Worm (Caenorhabditis elegans) whole organism, early embryonic: ENCODE results near the gene C08A9.10.

ENCODE experiments used
- B0310.2 ChIP-seq: sonication (generic microtip); optimal IDR thresholded peaks from 2 replicates; lab custom pipeline; 2016; ENCODE audit warnings: mild to moderate bottlenecking, missing genetic modification characterization, missing compliant biosample characterization
- F13C5.2 ChIP-seq: sonication (generic microtip); optimal IDR thresholded peaks from 2 replicates; lab custom pipeline; 2017; ENCODE audit warnings: mild to moderate bottlenecking, missing genetic modification characterization, inconsistent platforms, missing compliant biosample characterization
- aly-1 ChIP-seq: sonication (generic microtip); optimal IDR thresholded peaks from 2 replicates; lab custom pipeline; 2016; ENCODE audit warnings: missing genetic modification characterization, missing compliant biosample characterization
- ama-1 ChIP-seq: fragments of 150-350 bp; optimal IDR thresholded peaks from 2 replicates; lab custom pipeline; 2014
- ceh-13 ChIP-seq: fragments of 200-800 bp; sonication (Bioruptor generic); optimal IDR thresholded peaks from 2 replicates; lab custom pipeline; 2018; ENCODE audit warnings: mild to moderate bottlenecking, missing genetic modification characterization, missing compliant biosample characterization
- ceh-36 ChIP-seq: sonication (generic microtip); optimal IDR thresholded peaks from 2 replicates; lab custom pipeline; 2016; ENCODE audit warnings: missing genetic modification characterization, inconsistent platforms, missing compliant biosample characterization
- ets-7 ChIP-seq: sonication (generic microtip); optimal IDR thresholded peaks from 2 replicates; lab custom pipeline; 2016; ENCODE audit warnings: missing genotype, missing genetic modification characterization, missing compliant biosample characterization
- flt-1 ChIP-seq: fragments of 200-800 bp; sonication (Bioruptor generic); IDR thresholded peaks from 2 replicates; pipeline ENCODE4 v1.3.6; 2022; ENCODE audit warnings: missing genetic modification characterization, missing compliant biosample characterization
- hmbx-1 ChIP-seq: sonication (generic microtip); optimal IDR thresholded peaks from 2 replicates; lab custom pipeline; 2016; ENCODE audit warnings: mild to moderate bottlenecking, missing genetic modification characterization, missing compliant biosample characterization
- hmg-4 ChIP-seq: fragments of 200-800 bp; sonication (Bioruptor generic); optimal IDR thresholded peaks from 2 replicates; lab custom pipeline; 2018; ENCODE audit warnings: mild to moderate bottlenecking, missing genetic modification characterization, missing compliant biosample characterization
- hnd-1 ChIP-seq: sonication (generic microtip); optimal IDR thresholded peaks from 2 replicates; lab custom pipeline; 2016; ENCODE audit warnings: missing genetic modification characterization, missing compliant biosample characterization
- pes-1 ChIP-seq: fragments of 200-800 bp; sonication (Bioruptor generic); IDR thresholded peaks from 2 replicates; pipeline ENCODE4 v1.3.6; 2022; ENCODE audit warnings: missing genetic modification reagents, missing genetic modification characterization, missing compliant biosample characterization
- scrt-1 ChIP-seq: fragments of 200-800 bp; sonication (Bioruptor generic); IDR thresholded peaks from 2 replicates; pipeline ENCODE4 v1.3.6; 2022; ENCODE audit warnings: missing genetic modification characterization, missing compliant biosample characterization
- sea-1 ChIP-seq: fragments of 200-800 bp; sonication (Bioruptor generic); conservative IDR thresholded peaks from 2 replicates; pipeline ENCODE4 v1.3.6; 2022; ENCODE audit warnings: missing genetic modification characterization, missing compliant biosample characterization
- tbx-11 ChIP-seq: fragments of 200-800 bp; sonication (Bioruptor generic); IDR thresholded peaks from 2 replicates; pipeline ENCODE4 v1.3.6; 2022; ENCODE audit warnings: missing genetic modification characterization, missing compliant biosample characterization
- tbx-37 ChIP-seq: fragments of 200-800 bp; sonication (Bioruptor generic); conservative IDR thresholded peaks from 2 replicates; pipeline ENCODE4 v1.3.6; 2022; ENCODE audit warnings: missing genetic modification reagents, missing genetic modification characterization, missing compliant biosample characterization
- tra-4 ChIP-seq: sonication (generic microtip); optimal IDR thresholded peaks from 2 replicates; lab custom pipeline; 2017; ENCODE audit warnings: missing genetic modification characterization, missing compliant biosample characterization

Gene C08A9.10

DNA sequence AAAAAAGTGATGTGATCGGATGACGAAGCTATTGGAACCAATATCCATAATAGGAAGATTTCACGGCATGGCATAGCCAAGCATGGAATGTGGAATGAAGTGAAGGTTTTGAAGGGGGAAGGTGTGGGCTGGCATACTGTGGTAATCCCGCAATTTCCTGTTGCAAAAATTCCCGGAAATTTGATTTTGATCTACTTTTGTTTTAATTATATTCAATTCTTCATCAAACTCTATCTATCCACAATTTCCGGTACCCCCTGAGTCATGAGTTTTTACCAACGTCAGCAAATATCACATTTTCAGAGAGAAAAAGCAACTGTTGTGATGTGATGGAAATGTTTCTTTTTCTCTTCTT lies 25.5 kb upstream of the C08A9.10 start, which contains the start of gene gcy-11:
TSS of gene gcy-11 (minus strand) at position 101 of the 355 bp plus-strand sequence.
- TF ChIP-seq tra-4 (tag; lab: Kevin White, UChicago) (no peak), B0310.2 (tag; lab: Kevin White, UChicago) (no peak), F13C5.2 (no peak), hmg-4 (GFP tag; lab: Kevin White, UChicago) (no peak), aly-1 (tag; lab: Kevin White, UChicago) (no peak), ets-7 (tag; lab: Kevin White, UChicago) (no peak), ceh-36 (tag; lab: Kevin White, UChicago) (no peak), sea-1 (GFP tag; lab: Robert Waterston, UW) (no peak)

ce11 chrX:17055836-17056783 lies 24.9 kb upstream of the C08A9.10 start:
- TF ChIP-seq sea-1 (GFP tag; lab: Robert Waterston, UW) = no peak
- no peak for TF ChIP-seq pes-1 (GFP tag; lab: Robert Waterston, UW)
- no peak for TF ChIP-seq ceh-13 (GFP tag; lab: Kevin White, UChicago)
- no peak for TF ChIP-seq ceh-36 (tag; lab: Kevin White, UChicago)
- no peak for TF ChIP-seq flt-1
- no peak for TF ChIP-seq tra-4 (tag; lab: Kevin White, UChicago)
- TF ChIP-seq tbx-37 = no peak
- TF ChIP-seq B0310.2 (tag; lab: Kevin White, UChicago) = no peak
- TF ChIP-seq hmg-4 (GFP tag; lab: Kevin White, UChicago) = no peak
- TF ChIP-seq aly-1 (tag; lab: Kevin White, UChicago) = no peak
- no peak for TF ChIP-seq hnd-1 (tag; lab: Kevin White, UChicago)
- TF ChIP-seq tbx-11 = no peak
- TF ChIP-seq ets-7 (tag; lab: Kevin White, UChicago) = no peak
- TF ChIP-seq ama-1 (lab: Kevin White, UChicago) = no peak
- TF ChIP-seq hmbx-1 (tag; lab: Kevin White, UChicago) = no peak
- TF ChIP-seq scrt-1 = no peak
- TF ChIP-seq F13C5.2 = no peak

DNA sequence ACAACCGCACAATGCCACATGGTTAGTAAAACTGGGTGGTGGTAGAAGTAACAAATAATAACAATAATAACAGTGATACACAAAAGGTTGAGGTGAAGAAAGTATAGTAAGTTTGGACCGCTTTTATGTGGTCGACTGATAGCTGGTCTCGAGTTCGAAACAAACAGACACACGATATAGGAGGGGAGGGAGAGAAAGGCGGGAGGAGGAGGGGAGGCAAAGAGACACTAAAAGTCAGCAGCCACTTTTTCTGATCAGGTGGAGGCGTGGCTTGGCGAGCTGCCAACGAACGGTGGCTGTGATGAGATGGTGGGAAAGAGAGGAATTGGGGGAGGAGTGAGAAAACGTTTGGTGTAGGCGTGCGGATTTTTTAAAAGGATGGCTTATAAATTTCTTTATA lies 22.6 kb upstream of the C08A9.10 start:
- TF ChIP-seq pes-1 (GFP tag; lab: Robert Waterston, UW) = no peak
- no peak for TF ChIP-seq B0310.2 (tag; lab: Kevin White, UChicago)
- no peak for TF ChIP-seq tbx-11
- no peak for TF ChIP-seq aly-1 (tag; lab: Kevin White, UChicago)
- TF ChIP-seq flt-1 = no peak
- no peak for TF ChIP-seq ceh-13 (GFP tag; lab: Kevin White, UChicago)
- no peak for TF ChIP-seq F13C5.2
- no peak for TF ChIP-seq hmbx-1 (tag; lab: Kevin White, UChicago)
- TF ChIP-seq scrt-1 = no peak
- no peak for TF ChIP-seq ama-1 (lab: Kevin White, UChicago)
- no peak for TF ChIP-seq tbx-37

ce11 chrX:17059760-17060159 lies 21.2 kb upstream of the C08A9.10 start:
- TF ChIP-seq hmbx-1 (tag; lab: Kevin White, UChicago) (no peak), ama-1 (lab: Kevin White, UChicago) (no peak), tbx-37 (no peak), hnd-1 (tag; lab: Kevin White, UChicago) (no peak), ets-7 (tag; lab: Kevin White, UChicago) (no peak), scrt-1 (no peak), aly-1 (tag; lab: Kevin White, UChicago) (no peak), tra-4 (tag; lab: Kevin White, UChicago) (no peak), sea-1 (GFP tag; lab: Robert Waterston, UW) (no peak), ceh-13 (GFP tag; lab: Kevin White, UChicago) (no peak), B0310.2 (tag; lab: Kevin White, UChicago) (no peak)

DNA sequence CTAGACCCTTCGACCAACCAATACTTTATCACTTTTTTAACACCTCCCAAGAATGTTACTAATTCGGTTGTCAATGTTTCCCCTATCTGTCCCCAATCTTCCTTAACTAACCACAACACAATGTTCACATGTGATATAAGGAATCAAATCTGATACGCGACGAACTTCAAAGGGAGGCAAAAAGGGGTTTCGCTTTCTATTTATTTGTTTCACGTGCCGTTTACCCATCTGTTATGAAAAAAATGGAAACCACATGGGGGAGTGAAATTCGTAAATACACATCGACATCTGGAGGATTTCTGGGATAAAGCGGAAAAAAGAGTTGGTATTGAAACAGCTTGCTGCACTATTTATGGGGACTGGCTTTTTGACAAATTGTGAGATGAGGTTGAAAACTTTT lies 18.8 kb upstream of the C08A9.10 start:
- TF ChIP-seq ceh-13 (GFP tag; lab: Kevin White, UChicago) (no peak), ets-7 (tag; lab: Kevin White, UChicago) (no peak), F13C5.2 (no peak), ama-1 (lab: Kevin White, UChicago) (no peak), scrt-1 (no peak), tra-4 (tag; lab: Kevin White, UChicago) (no peak), tbx-37 (no peak), B0310.2 (tag; lab: Kevin White, UChicago) (no peak), pes-1 (GFP tag; lab: Robert Waterston, UW) (no peak), flt-1 (no peak), sea-1 (GFP tag; lab: Robert Waterston, UW) (no peak), tbx-11 (no peak)

DNA sequence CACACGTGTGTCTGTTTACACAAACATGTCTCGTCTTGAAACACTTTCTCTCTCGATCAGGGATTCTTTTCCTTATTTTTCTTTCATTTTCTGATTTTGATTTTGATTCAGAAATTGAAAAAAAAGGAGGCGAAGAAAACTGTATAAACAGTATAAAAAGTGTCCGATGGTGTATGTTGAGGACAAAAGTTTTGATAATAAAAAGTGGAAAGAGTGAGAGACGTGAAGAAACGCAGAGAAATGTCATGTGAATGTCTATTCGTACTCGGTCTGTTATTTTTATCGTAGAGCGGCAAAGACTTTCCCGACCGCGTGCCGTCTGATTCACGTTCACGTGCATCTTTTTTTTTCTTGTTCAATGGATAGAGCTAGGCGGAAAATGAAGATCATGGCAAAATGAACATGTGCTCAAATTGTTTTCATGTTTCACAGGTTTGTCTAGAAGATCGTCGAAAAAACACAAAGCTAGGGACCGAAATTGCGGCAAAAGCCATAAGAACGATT lies 17.2 kb upstream of the C08A9.10 start:
- TF ChIP-seq ceh-36 (tag; lab: Kevin White, UChicago) (no peak), tbx-37 (no peak), hmbx-1 (tag; lab: Kevin White, UChicago) (no peak), sea-1 (GFP tag; lab: Robert Waterston, UW) (no peak), ama-1 (lab: Kevin White, UChicago) (no peak), tra-4 (tag; lab: Kevin White, UChicago) (no peak), ets-7 (tag; lab: Kevin White, UChicago) (no peak), B0310.2 (tag; lab: Kevin White, UChicago) (no peak), ceh-13 (GFP tag; lab: Kevin White, UChicago) (no peak), hnd-1 (tag; lab: Kevin White, UChicago) (no peak), flt-1 (no peak), aly-1 (tag; lab: Kevin White, UChicago) (no peak), pes-1 (GFP tag; lab: Robert Waterston, UW) (no peak), F13C5.2 (no peak)

ce11 chrX:17064820-17065219 lies 16.2 kb upstream of the C08A9.10 start:
- TF ChIP-seq scrt-1 (no peak), tbx-11 (no peak), sea-1 (GFP tag; lab: Robert Waterston, UW) (no peak), hmbx-1 (tag; lab: Kevin White, UChicago) (no peak), ets-7 (tag; lab: Kevin White, UChicago) (no peak), B0310.2 (tag; lab: Kevin White, UChicago) (no peak), tbx-37 (no peak), flt-1 (no peak), hmg-4 (GFP tag; lab: Kevin White, UChicago) (no peak), tra-4 (tag; lab: Kevin White, UChicago) (no peak), hnd-1 (tag; lab: Kevin White, UChicago) (no peak)
